Worm (Caenorhabditis elegans): Measurements from ENCODE around the gene R02D5.8.

ce11 chrV:14548510-14548909 lies 29.3 kb upstream of the R02D5.8 start:
- TF ChIP-seq nhr-11 (tag; optimal IDR thresholded peaks at IDR 0.05) (no peak), nhr-10 (tag; optimal IDR thresholded peaks at IDR 0.05) (no peak), aly-2 (tag; optimal IDR thresholded peaks at IDR 0.05) (no peak), nhr-25 (tag; optimal IDR thresholded peaks at IDR 0.05; ENCODE audit: borderline replicate concordance, insufficient read depth) (no peak)

Data from whole organism, L4 larva.